Worm (Caenorhabditis elegans) whole organism, late embryonic: ENCODE measurements around the gene gtbp-1.

Experiments used
- C08G9.2 ChIP-seq: sonication (generic microtip); optimal IDR thresholded peaks from 2 replicates; lab custom pipeline; 2016; ENCODE audit warnings: mild to moderate bottlenecking, missing genetic modification characterization, moderate library complexity, missing compliant biosample characterization
- K02D7.2 ChIP-seq: sonication (generic microtip); optimal IDR thresholded peaks from 2 replicates; lab custom pipeline; 2017; ENCODE audit warnings: mild to moderate bottlenecking, missing genetic modification characterization, missing compliant biosample characterization
- K09A11.1 ChIP-seq: sonication (generic microtip); optimal IDR thresholded peaks from 2 replicates; lab custom pipeline; 2017; ENCODE audit warnings: antibody characterized with exemption, mild to moderate bottlenecking, missing genetic modification characterization, missing compliant biosample characterization; ENCODE audit not compliant: insufficient read depth
- Y22D7AL.16 ChIP-seq: sonication (generic microtip); optimal IDR thresholded peaks from 2 replicates; lab custom pipeline; 2016; ENCODE audit warnings: missing genetic modification characterization, missing compliant biosample characterization
- ceh-31 ChIP-seq: sonication (generic microtip); optimal IDR thresholded peaks from 2 replicates; lab custom pipeline; 2016; ENCODE audit warnings: missing genetic modification characterization, missing compliant biosample characterization
- ceh-45 ChIP-seq: fragments of 200-800 bp; sonication (Bioruptor generic); IDR thresholded peaks from 2 replicates; pipeline ENCODE4 v1.3.6; 2022; ENCODE audit warnings: missing genetic modification reagents, missing genetic modification characterization, missing compliant biosample characterization
- ceh-48 ChIP-seq: sonication (generic microtip); optimal IDR thresholded peaks from 2 replicates; lab custom pipeline; 2016; ENCODE audit warnings: missing genetic modification characterization, inconsistent platforms, missing compliant biosample characterization
- che-1 ChIP-seq: sonication (generic microtip); optimal IDR thresholded peaks from 2 replicates; lab custom pipeline; 2016; ENCODE audit warnings: mild to moderate bottlenecking, missing genetic modification characterization, missing compliant biosample characterization
- dve-1 ChIP-seq: sonication (generic microtip); optimal IDR thresholded peaks from 2 replicates; lab custom pipeline; 2017; ENCODE audit warnings: antibody characterized with exemption, mild to moderate bottlenecking, missing genetic modification characterization, missing compliant biosample characterization
- elt-2 ChIP-seq: sonication (generic microtip); optimal IDR thresholded peaks from 2 replicates; lab custom pipeline; 2016; ENCODE audit warnings: missing genetic modification reagents, missing genetic modification characterization, missing compliant biosample characterization
- elt-4 ChIP-seq: sonication (generic microtip); optimal IDR thresholded peaks from 2 replicates; lab custom pipeline; 2016; ENCODE audit warnings: missing genetic modification characterization, missing compliant biosample characterization
- eyg-1 ChIP-seq: sonication (generic microtip); optimal IDR thresholded peaks from 2 replicates; lab custom pipeline; 2016; ENCODE audit warnings: missing genotype, missing genetic modification characterization, missing compliant biosample characterization
- fax-1 ChIP-seq: sonication (generic microtip); optimal IDR thresholded peaks from 2 replicates; lab custom pipeline; 2016; ENCODE audit warnings: missing genotype, missing genetic modification characterization, missing compliant biosample characterization
- hlh-13 ChIP-seq: fragments of 200-800 bp; sonication (Bioruptor generic); optimal IDR thresholded peaks from 2 replicates; lab custom pipeline; 2018; ENCODE audit warnings: mild to moderate bottlenecking, missing genetic modification characterization, missing compliant biosample characterization
- hlh-8 ChIP-seq: sonication (generic microtip); optimal IDR thresholded peaks from 2 replicates; lab custom pipeline; 2016; ENCODE audit warnings: missing genotype, missing genetic modification characterization, missing compliant biosample characterization
- lim-6 ChIP-seq: sonication (generic microtip); optimal IDR thresholded peaks from 2 replicates; lab custom pipeline; 2016; ENCODE audit warnings: missing genetic modification characterization, missing compliant biosample characterization
- madf-2 ChIP-seq: sonication (generic microtip); optimal IDR thresholded peaks from 2 replicates; lab custom pipeline; 2017; ENCODE audit warnings: missing genetic modification characterization, missing compliant biosample characterization
- nfya-1 ChIP-seq: sonication (generic microtip); optimal IDR thresholded peaks from 2 replicates; lab custom pipeline; 2017; ENCODE audit warnings: missing genetic modification characterization, mild to moderate bottlenecking, missing compliant biosample characterization, antibody characterized with exemption, moderate library complexity
- odd-2 ChIP-seq: sonication (generic microtip); optimal IDR thresholded peaks from 2 replicates; lab custom pipeline; 2017; ENCODE audit warnings: antibody characterized with exemption, mild to moderate bottlenecking, missing genetic modification characterization, missing compliant biosample characterization
- pag-3 ChIP-seq: sonication (generic microtip); optimal IDR thresholded peaks from 2 replicates; lab custom pipeline; 2016; ENCODE audit warnings: missing compliant biosample characterization, missing genetic modification characterization, borderline replicate concordance
- pat-9 ChIP-seq: fragments of 200-800 bp; sonication (Bioruptor generic); optimal IDR thresholded peaks from 2 replicates; lab custom pipeline; 2018; ENCODE audit warnings: mild to moderate bottlenecking, missing genetic modification characterization, moderate library complexity, missing compliant biosample characterization
- pqm-1 ChIP-seq: sonication (generic microtip); optimal IDR thresholded peaks from 2 replicates; lab custom pipeline; 2016; ENCODE audit warnings: missing genetic modification characterization, missing compliant biosample characterization
- ref-2 ChIP-seq: sonication (generic microtip); optimal IDR thresholded peaks from 2 replicates; lab custom pipeline; 2016; ENCODE audit warnings: missing genetic modification characterization, missing compliant biosample characterization
- rnt-1 ChIP-seq: sonication (generic microtip); optimal IDR thresholded peaks from 2 replicates; lab custom pipeline; 2016; ENCODE audit warnings: missing genetic modification characterization, missing compliant biosample characterization
- syd-9 ChIP-seq: sonication (generic microtip); optimal IDR thresholded peaks from 2 replicates; lab custom pipeline; 2016; ENCODE audit warnings: mild to moderate bottlenecking, missing genetic modification characterization, moderate library complexity, missing compliant biosample characterization
- tbx-2 ChIP-seq: sonication (generic microtip); optimal IDR thresholded peaks from 2 replicates; lab custom pipeline; 2016; ENCODE audit warnings: missing genetic modification characterization, missing compliant biosample characterization
- tbx-7 ChIP-seq: sonication (generic microtip); optimal IDR thresholded peaks from 2 replicates; lab custom pipeline; 2016; ENCODE audit warnings: missing genotype, missing genetic modification characterization, missing compliant biosample characterization
- unc-42 ChIP-seq: sonication (generic microtip); optimal IDR thresholded peaks from 2 replicates; lab custom pipeline; 2016; ENCODE audit warnings: missing genotype, missing genetic modification characterization, missing compliant biosample characterization

The gtbp-1 gene

ce11 chrIV:10128906-10129386, at the start of gene gtbp-1, which contains the start of gene K08F4.3:
TSS of gene gtbp-1 (minus strand) at chrIV:10128956.
TSS of gene K08F4.3 (plus strand) at chrIV:10129257.
- TF ChIP-seq nfya-1 (tag; lab: Kevin White, UChicago): peak; percentile 57
- TF ChIP-seq Y22D7AL.16 (tag; lab: Kevin White, UChicago): no peak
- TF ChIP-seq elt-4: no peak
- TF ChIP-seq fax-1: no peak
- TF ChIP-seq elt-2 (tag; lab: Kevin White, UChicago): peak; percentile 17
- peak; percentile 35 for TF ChIP-seq dve-1 (tag; lab: Kevin White, UChicago)
- TF ChIP-seq K09A11.1: no peak
- TF ChIP-seq lim-6 (tag; lab: Kevin White, UChicago): no peak
- no peak for TF ChIP-seq unc-42 (tag; lab: Kevin White, UChicago)
- peak; percentile 63 for TF ChIP-seq ceh-31 (tag; lab: Kevin White, UChicago)
- peak; percentile 15 for TF ChIP-seq tbx-2 (tag; lab: Kevin White, UChicago)
- TF ChIP-seq ceh-45 (GFP tag; lab: Robert Waterston, UW): no peak
- TF ChIP-seq ref-2: peak; percentile 39
- TF ChIP-seq madf-2: no peak

DNA sequence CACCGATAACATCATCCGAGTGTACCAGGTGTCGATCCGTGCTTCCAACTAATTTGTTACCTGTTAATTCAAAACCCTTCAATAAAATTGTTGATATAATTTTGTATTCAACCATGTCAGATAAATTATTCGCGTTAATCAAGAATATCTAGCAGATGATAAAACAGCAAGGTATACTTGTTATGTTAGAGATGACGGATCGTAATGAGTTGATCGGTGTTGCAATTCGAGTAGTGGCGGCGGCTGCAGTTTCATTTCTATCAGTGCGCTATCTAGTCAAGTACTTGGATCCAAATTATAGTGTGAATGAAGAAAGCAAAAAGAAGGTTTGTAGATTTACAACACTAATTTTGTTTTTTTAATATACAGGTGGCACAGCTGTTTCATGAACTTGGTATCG, 49.0 kb upstream of the gtbp-1 start, which contains the start of gene mspn-1:
mspn-1 (plus strand) TSS at position 190 of the 400 bp plus-strand sequence.
- TF ChIP-seq tbx-7 (tag; lab: Kevin White, UChicago): no peak
- TF ChIP-seq nfya-1 (tag; lab: Kevin White, UChicago): no peak
- TF ChIP-seq hlh-13 (GFP tag; lab: Kevin White, UChicago): no peak
- no peak for TF ChIP-seq rnt-1 (tag; lab: Kevin White, UChicago)
- TF ChIP-seq, all 69 proteins: peak for 0

DNA sequence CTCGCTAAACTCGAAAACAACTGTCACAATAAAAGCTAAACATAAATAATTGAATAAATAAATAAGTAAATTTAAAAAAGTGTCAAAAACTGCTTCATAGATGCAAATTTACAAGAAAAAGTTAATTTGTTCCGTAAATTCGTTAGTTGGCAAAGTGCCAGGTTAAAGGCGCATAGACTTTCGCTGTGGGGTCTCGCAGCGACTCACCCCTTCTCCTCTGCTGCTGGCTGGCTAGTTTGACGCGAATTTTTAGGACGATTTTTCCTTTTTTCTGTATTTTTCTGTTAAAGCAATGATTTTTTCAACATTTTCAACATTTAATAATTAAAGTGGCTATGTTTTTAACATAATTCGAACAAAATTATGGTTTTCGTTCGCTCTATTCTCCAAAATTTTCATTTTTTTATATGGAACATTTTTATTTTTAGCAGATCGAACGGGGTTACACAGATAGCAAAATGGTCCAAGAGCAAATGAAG, 47.5 kb upstream of the gtbp-1 start, which contains the start of gene rack-1:
rack-1 (plus strand) TSS at position 429 of the 479 bp plus-strand sequence.
- peak; percentile 11 for TF ChIP-seq ceh-31 (tag; lab: Kevin White, UChicago)
- TF ChIP-seq Y22D7AL.16 (tag; lab: Kevin White, UChicago): no peak
- TF ChIP-seq fax-1: peak; percentile 3
- peak; percentile 20 for TF ChIP-seq nfya-1 (tag; lab: Kevin White, UChicago)
- TF ChIP-seq unc-42 (tag; lab: Kevin White, UChicago): peak; percentile 66
- TF ChIP-seq eyg-1 (tag; lab: Kevin White, UChicago): no peak

ce11 chrIV:10174932-10175732, 46.4 kb upstream of the gtbp-1 start:
- peak; percentile 25 for TF ChIP-seq pqm-1 (tag; lab: Kevin White, UChicago)
- TF ChIP-seq dve-1 (tag; lab: Kevin White, UChicago): no peak
- TF ChIP-seq pag-3 (tag; lab: Kevin White, UChicago): no peak
- no peak for TF ChIP-seq madf-2
- peak; percentile 27 for TF ChIP-seq che-1 (tag; lab: Kevin White, UChicago)
- peak; percentile 50 for TF ChIP-seq C08G9.2
- peak; percentile 43 for TF ChIP-seq rnt-1 (tag; lab: Kevin White, UChicago)
- peak; percentile 1 for TF ChIP-seq ceh-31 (tag; lab: Kevin White, UChicago)
- peak; percentile 39 for TF ChIP-seq nfya-1 (tag; lab: Kevin White, UChicago)
- peak; percentile 9 for TF ChIP-seq syd-9
- peak; percentile 47 for TF ChIP-seq tbx-2 (tag; lab: Kevin White, UChicago)
- no peak for TF ChIP-seq odd-2 (tag; lab: Kevin White, UChicago)
- TF ChIP-seq elt-2 (tag; lab: Kevin White, UChicago): peak; percentile 92

DNA sequence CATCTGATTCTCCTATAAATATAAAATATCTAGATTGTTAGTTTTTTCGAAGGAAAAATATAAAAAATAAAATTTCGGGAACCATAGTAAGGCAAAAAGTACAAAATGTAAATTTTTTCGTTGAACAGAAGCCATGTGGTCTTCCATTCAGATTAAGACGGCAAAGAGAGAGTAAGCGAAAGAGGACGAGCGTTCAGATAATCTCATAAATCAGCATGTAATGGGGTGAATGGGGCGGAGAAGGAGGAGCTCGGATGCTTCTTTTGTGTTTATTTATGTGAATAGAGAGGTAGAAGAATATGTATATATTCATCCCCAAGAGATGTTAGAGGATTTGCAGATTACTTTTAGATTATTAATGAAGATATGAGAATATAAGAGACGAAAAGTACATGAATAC, 45.6 kb upstream of the gtbp-1 start, which contains the start of gene pxf-1:
pxf-1 (minus strand) TSS at position 14 of the 400 bp plus-strand sequence.
- no peak for TF ChIP-seq K02D7.2 (tag; lab: Kevin White, UChicago)
- no peak for TF ChIP-seq C08G9.2
- TF ChIP-seq nfya-1 (tag; lab: Kevin White, UChicago): no peak
- no peak for TF ChIP-seq K09A11.1
- no peak for TF ChIP-seq ref-2
- no peak for TF ChIP-seq hlh-8 (tag; lab: Kevin White, UChicago)
- peak; percentile 24 for TF ChIP-seq unc-42 (tag; lab: Kevin White, UChicago)

DNA sequence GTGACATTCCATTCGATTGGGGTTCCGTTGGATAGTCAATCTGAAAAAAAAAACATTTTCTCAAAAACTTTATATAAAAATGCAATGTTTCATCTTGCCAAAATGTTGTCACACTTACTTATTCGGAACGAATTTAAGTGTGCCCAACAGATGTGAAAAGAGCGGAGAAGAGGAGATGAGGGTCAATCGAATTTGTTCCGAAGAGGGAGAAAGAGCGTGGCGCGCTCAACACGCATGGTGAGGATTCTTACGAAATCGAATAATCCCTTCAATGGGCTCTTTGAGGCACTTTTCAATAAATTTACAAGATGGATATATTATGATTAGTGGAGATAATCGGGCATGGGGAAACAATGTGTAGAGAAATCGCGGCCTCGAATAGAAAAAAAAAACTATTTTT, 42.1 kb upstream of the gtbp-1 start:
- TF ChIP-seq hlh-8 (tag; lab: Kevin White, UChicago) (no peak), ceh-48 (tag; lab: Kevin White, UChicago) (no peak), unc-42 (tag; lab: Kevin White, UChicago) (peak; percentile 100), Y22D7AL.16 (tag; lab: Kevin White, UChicago) (no peak), syd-9 (no peak), pat-9 (tag; lab: Kevin White, UChicago) (no peak), pag-3 (tag; lab: Kevin White, UChicago) (no peak)
